Fruit fly (Drosophila melanogaster) whole organism, embryonic: ENCODE data around the gene CG10660.

ENCODE experiments used
- CG10565 ChIP-seq: fragments of 200-800 bp; sonication (Bioruptor generic); optimal IDR thresholded peaks from 3 replicates; lab custom pipeline; 2016; ENCODE audit warnings: missing biosample characterization, mild to moderate bottlenecking, missing genetic modification characterization
- CG11504 ChIP-seq: fragments of 200-800 bp; sonication (Bioruptor generic); optimal IDR thresholded peaks from 3 replicates; lab custom pipeline; 2019; ENCODE audit warnings: missing biosample characterization, mild to moderate bottlenecking, missing genetic modification characterization, moderate library complexity
- CG11695 ChIP-seq: fragments of 200-800 bp; sonication (Bioruptor generic); IDR thresholded peaks from 3 replicates; pipeline ENCODE4 v1.3.6; 2022; ENCODE audit warnings: missing biosample characterization, missing genetic modification characterization
- CG12744 ChIP-seq: fragments of 200-800 bp; sonication (Bioruptor generic); optimal IDR thresholded peaks from 2 replicates; lab custom pipeline; 2016; ENCODE audit warnings: missing biosample characterization, missing genetic modification characterization
- CG14014 ChIP-seq: fragments of 200-800 bp; sonication (Bioruptor generic); IDR thresholded peaks from 2 replicates; pipeline ENCODE4 v1.3.6; 2022; ENCODE audit warnings: missing biosample characterization, missing genetic modification characterization
- CG14050 ChIP-seq: fragments of 200-800 bp; sonication (Bioruptor generic); IDR thresholded peaks from 3 replicates; pipeline ENCODE4 v1.3.6; 2022; ENCODE audit warnings: missing biosample characterization, missing genetic modification characterization
- CG15269 ChIP-seq: fragments of 200-800 bp; sonication (Bioruptor generic); optimal IDR thresholded peaks from 2 replicates; lab custom pipeline; 2018; ENCODE audit warnings: missing biosample characterization, mild to moderate bottlenecking, missing genetic modification characterization, moderate library complexity
- CG15696 ChIP-seq: fragments of 200-800 bp; sonication (Bioruptor generic); optimal IDR thresholded peaks from 2 replicates; lab custom pipeline; 2019; ENCODE audit warnings: missing biosample characterization, mild to moderate bottlenecking, missing genetic modification characterization, moderate library complexity
- CG16779 ChIP-seq: fragments of 200-800 bp; sonication (Bioruptor generic); IDR thresholded peaks from 2 replicates; pipeline ENCODE4 v1.3.6; 2022; ENCODE audit warnings: missing biosample characterization, missing genetic modification characterization
- CG17328 ChIP-seq: fragments of 200-800 bp; sonication (Bioruptor generic); IDR thresholded peaks from 2 replicates; pipeline ENCODE4 v1.3.6; 2022; ENCODE audit warnings: missing biosample characterization, missing genetic modification characterization
- CG2875 ChIP-seq: fragments of 200-800 bp; sonication (Bioruptor generic); optimal IDR thresholded peaks from 2 replicates; lab custom pipeline; 2017; ENCODE audit warnings: missing biosample characterization, mild to moderate bottlenecking, missing genetic modification characterization, missing genetic modification reagents
- CG31441 ChIP-seq: fragments of 200-800 bp; sonication (Bioruptor generic); IDR thresholded peaks from 2 replicates; pipeline ENCODE4 v1.3.6; 2022; ENCODE audit warnings: missing biosample characterization, missing genetic modification characterization
- CG3726 ChIP-seq: fragments of 200-800 bp; sonication (Bioruptor generic); IDR thresholded peaks from 3 replicates; pipeline ENCODE4, ENCODE4 v1.3.6; 2022; ENCODE audit warnings: missing biosample characterization, missing genetic modification characterization
- CG42726 ChIP-seq: fragments of 200-800 bp; sonication (Bioruptor generic); IDR thresholded peaks from 2 replicates; pipeline ENCODE4 v1.3.6; 2022; ENCODE audit warnings: missing biosample characterization, missing genetic modification characterization; ENCODE audit not compliant: partially characterized antibody
- CG43689 ChIP-seq: fragments of 200-800 bp; sonication (Bioruptor generic); IDR thresholded peaks from 2 replicates; pipeline ENCODE4 v1.3.6; 2022; ENCODE audit warnings: missing biosample characterization, missing genetic modification characterization
- CG4730 ChIP-seq: fragments of 200-800 bp; sonication (Bioruptor generic); IDR thresholded peaks from 2 replicates; pipeline ENCODE4 v1.3.6; 2022; ENCODE audit warnings: missing biosample characterization, missing genetic modification characterization
- CG6272 ChIP-seq: fragments of 200-800 bp; sonication (Bioruptor generic); IDR thresholded peaks from 2 replicates; pipeline ENCODE4 v1.3.6; 2022; ENCODE audit warnings: missing biosample characterization, missing genetic modification characterization
- CG7271 ChIP-seq: fragments of 200-800 bp; sonication (Bioruptor generic); optimal IDR thresholded peaks from 2 replicates; lab custom pipeline; 2018; ENCODE audit warnings: missing biosample characterization, mild to moderate bottlenecking, missing genetic modification characterization, moderate library complexity
- CG7987 ChIP-seq: fragments of 200-800 bp; sonication (Bioruptor generic); optimal IDR thresholded peaks from 2 replicates; lab custom pipeline; 2018; ENCODE audit warnings: missing biosample characterization, mild to moderate bottlenecking, missing genetic modification characterization, moderate library complexity
- CG8765 ChIP-seq: fragments of 200-800 bp; sonication (Bioruptor generic); IDR thresholded peaks from 2 replicates; pipeline ENCODE4 v1.3.6; 2022; ENCODE audit warnings: missing biosample characterization, missing genetic modification characterization
- Dbx ChIP-seq: fragments of 200-800 bp; sonication (Bioruptor generic); IDR thresholded peaks from 3 replicates; pipeline ENCODE4 v1.3.6; 2022; ENCODE audit warnings: missing biosample characterization, missing genetic modification characterization
- Ets65A ChIP-seq: fragments of 200-800 bp; sonication (Bioruptor generic); peaks from one replicate; lab custom pipeline; 2016; ENCODE audit warnings: missing biosample characterization, missing genetic modification characterization
- Kr ChIP-seq: fragments of 200-800 bp; sonication (Bioruptor generic); optimal IDR thresholded peaks from 2 replicates; lab custom pipeline; 2017; ENCODE audit warnings: missing biosample characterization, mild to moderate bottlenecking, missing genetic modification characterization
- Myb ChIP-seq: fragments of 200-800 bp; sonication (Bioruptor generic); optimal IDR thresholded peaks from 2 replicates; lab custom pipeline; 2016; ENCODE audit warnings: missing biosample characterization, missing genetic modification characterization
- NfI ChIP-seq: fragments of 200-800 bp; sonication (Bioruptor generic); optimal IDR thresholded peaks from 3 replicates; lab custom pipeline; 2018; ENCODE audit warnings: missing biosample characterization, mild to moderate bottlenecking, missing genetic modification characterization, moderate library complexity
- ara ChIP-seq: fragments of 200-800 bp; sonication (Bioruptor generic); IDR thresholded peaks from 2 replicates; pipeline ENCODE4 v1.3.6; 2022; ENCODE audit warnings: missing biosample characterization, missing genetic modification characterization
- bowl ChIP-seq: fragments of 200-800 bp; sonication (Bioruptor generic); IDR thresholded peaks from 2 replicates; pipeline ENCODE4 v1.3.6; 2022; ENCODE audit warnings: missing biosample characterization, missing genetic modification characterization
- bsh ChIP-seq, 2 experiments: fragments of 200-800 bp; sonication (Bioruptor generic); optimal IDR thresholded peaks; 2 replicates each; lab custom pipeline; 2017 to 2018; ENCODE audit warnings: mild to moderate bottlenecking in 2 of 2, missing biosample characterization in 2 of 2, missing genetic modification characterization in 2 of 2, moderate library complexity in 1 of 2
- chif ChIP-seq, 2 experiments: fragments of 200-800 bp; sonication (Bioruptor generic); optimal IDR thresholded peaks; 3 replicates each; lab custom pipeline; 2016; ENCODE audit warnings: missing biosample characterization in 2 of 2, missing genetic modification characterization in 2 of 2
- crol ChIP-seq: fragments of 200-800 bp; sonication (Bioruptor generic); IDR thresholded peaks from 2 replicates; pipeline ENCODE4 v1.3.6; 2022; ENCODE audit warnings: missing biosample characterization, missing genetic modification characterization
- da ChIP-seq: fragments of 200-800 bp; sonication (Bioruptor generic); optimal IDR thresholded peaks from 2 replicates; lab custom pipeline; 2016; ENCODE audit warnings: missing biosample characterization, missing genetic modification characterization
- dmrt11E ChIP-seq: fragments of 200-800 bp; sonication (Bioruptor generic); optimal IDR thresholded peaks from 3 replicates; lab custom pipeline; 2018; ENCODE audit warnings: missing biosample characterization, mild to moderate bottlenecking, missing genetic modification characterization, moderate library complexity
- dmrt99B ChIP-seq: fragments of 200-800 bp; sonication (Bioruptor generic); optimal IDR thresholded peaks from 2 replicates; lab custom pipeline; 2018; ENCODE audit warnings: missing biosample characterization, mild to moderate bottlenecking, missing genetic modification characterization, moderate library complexity
- dysf ChIP-seq: fragments of 200-800 bp; sonication (Bioruptor generic); IDR thresholded peaks from 3 replicates; pipeline ENCODE4 v1.3.6; 2022; ENCODE audit warnings: missing biosample characterization, missing genetic modification characterization
- eve ChIP-seq, 2 experiments: fragments of >200 bp; optimal IDR thresholded peaks; 2 replicates each; lab custom pipeline; 2017; ENCODE audit warnings: missing biosample characterization in 2 of 2, missing genetic modification characterization in 2 of 2
- eyg ChIP-seq: fragments of 200-800 bp; sonication (Bioruptor generic); optimal IDR thresholded peaks from 3 replicates; lab custom pipeline; 2016; ENCODE audit warnings: missing biosample characterization, missing genetic modification characterization
- gfzf ChIP-seq: fragments of 200-800 bp; sonication (Bioruptor generic); optimal IDR thresholded peaks from 2 replicates; lab custom pipeline; 2016; ENCODE audit warnings: missing biosample characterization, mild to moderate bottlenecking, missing genetic modification characterization, moderate library complexity
- gsb-n ChIP-seq: fragments of 200-800 bp; sonication (Bioruptor generic); optimal IDR thresholded peaks from 3 replicates; lab custom pipeline; 2018; ENCODE audit warnings: missing biosample characterization, mild to moderate bottlenecking, missing genetic modification characterization
- hth ChIP-seq: fragments of >200 bp; optimal IDR thresholded peaks from 2 replicates; lab custom pipeline; 2017; ENCODE audit warnings: inconsistent platforms
- odd ChIP-seq: fragments of 200-800 bp; sonication (Bioruptor generic); optimal IDR thresholded peaks from 2 replicates; lab custom pipeline; 2017; ENCODE audit warnings: missing biosample characterization, mild to moderate bottlenecking, missing genetic modification characterization
- otp ChIP-seq: fragments of 200-800 bp; sonication (Bioruptor generic); IDR thresholded peaks from 3 replicates; pipeline ENCODE4, ENCODE4 v1.3.6; 2022; ENCODE audit warnings: missing biosample characterization, missing genetic modification characterization
- pfk ChIP-seq: fragments of 200-800 bp; sonication (Bioruptor generic); optimal IDR thresholded peaks from 2 replicates; lab custom pipeline; 2018; ENCODE audit warnings: missing biosample characterization, mild to moderate bottlenecking, missing genetic modification characterization, moderate library complexity
- sens ChIP-seq: fragments of 200-800 bp; sonication (Bioruptor generic); peaks from one replicate; lab custom pipeline; 2016; ENCODE audit warnings: missing biosample characterization, missing genetic modification characterization
- tap ChIP-seq: fragments of 200-800 bp; optimal IDR thresholded peaks from 3 replicates; lab custom pipeline; 2019; ENCODE audit warnings: missing biosample characterization, mild to moderate bottlenecking, missing genetic modification characterization, moderate library complexity
- tgo ChIP-seq: fragments of 200-800 bp; sonication (Bioruptor generic); IDR thresholded peaks from 3 replicates; pipeline ENCODE4 v1.3.6; 2022; ENCODE audit warnings: missing biosample characterization, missing genetic modification characterization
- tup ChIP-seq: fragments of 200-800 bp; sonication (Bioruptor generic); optimal IDR thresholded peaks from 2 replicates; lab custom pipeline; 2016; ENCODE audit warnings: missing biosample characterization, mild to moderate bottlenecking, missing genetic modification characterization, moderate library complexity
- usp ChIP-seq: fragments of >200 bp; optimal IDR thresholded peaks from 2 replicates; lab custom pipeline; 2017; ENCODE audit warnings: missing biosample characterization, missing genetic modification characterization
- vvl ChIP-seq: fragments of 200-800 bp; sonication (Bioruptor generic); IDR thresholded peaks from 2 replicates; pipeline ENCODE4 v1.3.6; 2022; ENCODE audit warnings: missing biosample characterization, missing genetic modification characterization
- zfh1 ChIP-seq: fragments of 200-800 bp; sonication (Bioruptor generic); IDR thresholded peaks from 3 replicates; pipeline ENCODE4 v1.3.6; 2022; ENCODE audit warnings: missing biosample characterization, missing genetic modification characterization

The CG10660 gene

DNA sequence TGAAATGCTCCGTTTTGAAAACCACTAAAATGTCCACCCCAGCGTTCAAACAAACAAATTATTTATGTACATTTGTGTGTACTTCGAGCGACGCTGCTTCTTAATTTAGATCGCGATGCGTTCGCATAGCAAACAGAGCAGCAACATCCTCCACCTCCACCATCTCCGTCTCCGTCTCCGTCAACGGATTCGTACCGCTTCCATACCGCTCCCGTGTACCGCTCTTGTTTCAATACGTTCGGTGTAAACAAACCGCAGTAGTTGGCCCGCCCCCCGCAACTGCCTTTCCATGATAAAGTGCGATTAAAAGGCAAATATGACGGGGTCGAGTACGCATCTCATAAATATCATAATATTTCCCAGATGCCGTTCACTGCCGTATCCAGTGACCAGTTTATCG, 8.2 kb downstream of the CG10660 start, which contains the start of gene CG33725 (continued):
- TF ChIP-seq CG43689 (GFP tag; lab: Robert Waterston, UW) = 0 out of 2 replicates have a peak, but pooled peaks have one; percentile 17
- peak; percentile 31 for TF ChIP-seq eyg (GFP tag; lab: Kevin White, UChicago)
- no peak for TF ChIP-seq CG16779 (GFP tag; lab: Robert Waterston, UW)
- TF ChIP-seq sens (GFP tag; lab: Kevin White, UChicago) = peak; percentile 45
- 0 out of 2 replicates have a peak, but pooled peaks have one; percentile 17 for TF ChIP-seq ara (GFP tag; lab: Robert Waterston, UW)
- TF ChIP-seq chif (GFP tag; optimal IDR thresholded peaks at IDR 0.05; lab: Kevin White, UChicago) = peak in 1 of 2 experiments; percentile 1
- 0 out of 3 replicates have a peak, but pooled peaks have one; percentile 26 for TF ChIP-seq tgo (GFP tag; lab: Robert Waterston, UW)
- TF ChIP-seq CG3726 = no peak
- TF ChIP-seq CG6272 (GFP tag; lab: Robert Waterston, UW) = no peak
- no peak for TF ChIP-seq Ets65A (GFP tag; lab: Kevin White, UChicago)
- TF ChIP-seq otp = 0 out of 3 replicates have a peak, but pooled peaks have one; percentile 53
- TF ChIP-seq CG15269 (tag; lab: Kevin White, UChicago) = no peak
- TF ChIP-seq bowl (GFP tag; lab: Robert Waterston, UW) = no peak
- TF ChIP-seq da (GFP tag; lab: Kevin White, UChicago) = no peak
- TF ChIP-seq tup (GFP tag; lab: Kevin White, UChicago) = no peak
- no peak for TF ChIP-seq Kr (GFP tag; lab: Kevin White, UChicago)
- no peak for TF ChIP-seq CG7271 (tag; lab: Kevin White, UChicago)
- TF ChIP-seq vvl (GFP tag; lab: Robert Waterston, UW) = 0 out of 2 replicates have a peak, but pooled peaks have one; percentile 11
- no peak for TF ChIP-seq CG11504
- TF ChIP-seq CG12744 (GFP tag; lab: Kevin White, UChicago) = no peak
- TF ChIP-seq usp (GFP tag; lab: Kevin White, UChicago) = no peak
- no peak for TF ChIP-seq Myb (GFP tag; lab: Kevin White, UChicago)
- no peak for TF ChIP-seq CG31441 (GFP tag; lab: Robert Waterston, UW)
- 0 out of 3 replicates have a peak, but pooled peaks have one; percentile 21 for TF ChIP-seq dysf (GFP tag; lab: Robert Waterston, UW)
- peak; percentile 92 for TF ChIP-seq crol (GFP tag; lab: Robert Waterston, UW)
- no peak for TF ChIP-seq CG42726
- TF ChIP-seq NfI (GFP tag; lab: Kevin White, UChicago) = peak; percentile 18
- no peak for TF ChIP-seq dmrt99B (tag; lab: Kevin White, UChicago)
- TF ChIP-seq hth (lab: Kevin White, UChicago) = no peak
- TF ChIP-seq gsb-n = peak; percentile 1
- no peak for TF ChIP-seq odd (GFP tag; lab: Kevin White, UChicago)
- TF ChIP-seq pfk (GFP tag; lab: Kevin White, UChicago) = peak; percentile 71
- TF ChIP-seq Dbx (GFP tag; lab: Robert Waterston, UW) = no peak
- TF ChIP-seq CG4730 (GFP tag; lab: Robert Waterston, UW) = no peak
- TF ChIP-seq tap = no peak
- peak; percentile 33; the same call in 1 of the 2 replicates for TF ChIP-seq CG17328 (GFP tag; lab: Robert Waterston, UW)
- peak in 1 of 2 experiments; percentile 27 for TF ChIP-seq bsh (GFP tag; optimal IDR thresholded peaks at IDR 0.05; lab: Kevin White, UChicago)
- TF ChIP-seq CG2875 (GFP tag; lab: Kevin White, UChicago) = no peak
- 0 out of 2 replicates have a peak, but pooled peaks have one; percentile 26 for TF ChIP-seq CG8765 (GFP tag; lab: Robert Waterston, UW)
- peak; percentile 28; the same call in 1 of the 2 replicates for TF ChIP-seq CG14014 (GFP tag; lab: Robert Waterston, UW)
- TF ChIP-seq CG10565 (GFP tag; lab: Kevin White, UChicago) = no peak
- TF ChIP-seq CG14050 (GFP tag; lab: Robert Waterston, UW) = 0 out of 3 replicates have a peak, but pooled peaks have one; percentile 32
- TF ChIP-seq CG11695 (GFP tag; lab: Robert Waterston, UW) = no peak
- TF ChIP-seq dmrt11E (tag; lab: Kevin White, UChicago) = peak; percentile 11
- TF ChIP-seq gfzf (GFP tag; lab: Kevin White, UChicago) = no peak
- TF ChIP-seq CG7987 = peak; percentile 35
- TF ChIP-seq CG15696 (tag; lab: Kevin White, UChicago) = peak; percentile 14
- TF ChIP-seq eve (GFP tag; optimal IDR thresholded peaks at IDR 0.05; lab: Kevin White, UChicago) = no peak
- peak; percentile 70 for TF ChIP-seq zfh1 (GFP tag; lab: Robert Waterston, UW)
- TF ChIP-seq, all 482 proteins: peak for 31
